Worm (Caenorhabditis elegans) whole organism, L3 larva: ENCODE results near the gene F26D10.13.

ENCODE experiments used
- aly-2 ChIP-seq: fragments of 150-350 bp; optimal IDR thresholded peaks from 2 replicates; lab custom pipeline; 2014; ENCODE audit warnings: missing biosample characterization, missing genetic modification characterization
- ceh-28 ChIP-seq: fragments of 150-350 bp; optimal IDR thresholded peaks from 2 replicates; lab custom pipeline; 2014; ENCODE audit warnings: missing biosample characterization, missing genetic modification reagents, missing genetic modification characterization
- egl-5 ChIP-seq: fragments of 150-350 bp; optimal IDR thresholded peaks from 2 replicates; lab custom pipeline; 2017; ENCODE audit warnings: missing biosample characterization, missing genetic modification reagents, missing genetic modification characterization, inconsistent platforms
- elt-2 ChIP-seq: sonication (generic microtip); optimal IDR thresholded peaks from 2 replicates; lab custom pipeline; 2016; ENCODE audit warnings: missing genetic modification reagents, mild to moderate bottlenecking, missing genetic modification characterization, missing compliant biosample characterization
- lin-39 ChIP-seq: fragments of 150-350 bp; optimal IDR thresholded peaks from 2 replicates; lab custom pipeline; 2018; ENCODE audit warnings: missing biosample characterization, missing genetic modification reagents, missing genetic modification characterization
- mdl-1 ChIP-seq: fragments of 150-350 bp; optimal IDR thresholded peaks from 2 replicates; lab custom pipeline; 2014; ENCODE audit warnings: missing biosample characterization, missing genetic modification characterization
- nhr-11 ChIP-seq: fragments of 150-350 bp; optimal IDR thresholded peaks from 2 replicates; lab custom pipeline; 2014; ENCODE audit warnings: missing biosample characterization, missing genetic modification characterization
- nhr-237 ChIP-seq: fragments of 150-350 bp; optimal IDR thresholded peaks from 2 replicates; lab custom pipeline; 2014; ENCODE audit warnings: missing biosample characterization, missing genetic modification characterization
- snpc-4 ChIP-seq: fragments of 150-350 bp; optimal IDR thresholded peaks from 2 replicates; lab custom pipeline; 2014; ENCODE audit warnings: missing biosample characterization, missing genetic modification characterization

DNA sequence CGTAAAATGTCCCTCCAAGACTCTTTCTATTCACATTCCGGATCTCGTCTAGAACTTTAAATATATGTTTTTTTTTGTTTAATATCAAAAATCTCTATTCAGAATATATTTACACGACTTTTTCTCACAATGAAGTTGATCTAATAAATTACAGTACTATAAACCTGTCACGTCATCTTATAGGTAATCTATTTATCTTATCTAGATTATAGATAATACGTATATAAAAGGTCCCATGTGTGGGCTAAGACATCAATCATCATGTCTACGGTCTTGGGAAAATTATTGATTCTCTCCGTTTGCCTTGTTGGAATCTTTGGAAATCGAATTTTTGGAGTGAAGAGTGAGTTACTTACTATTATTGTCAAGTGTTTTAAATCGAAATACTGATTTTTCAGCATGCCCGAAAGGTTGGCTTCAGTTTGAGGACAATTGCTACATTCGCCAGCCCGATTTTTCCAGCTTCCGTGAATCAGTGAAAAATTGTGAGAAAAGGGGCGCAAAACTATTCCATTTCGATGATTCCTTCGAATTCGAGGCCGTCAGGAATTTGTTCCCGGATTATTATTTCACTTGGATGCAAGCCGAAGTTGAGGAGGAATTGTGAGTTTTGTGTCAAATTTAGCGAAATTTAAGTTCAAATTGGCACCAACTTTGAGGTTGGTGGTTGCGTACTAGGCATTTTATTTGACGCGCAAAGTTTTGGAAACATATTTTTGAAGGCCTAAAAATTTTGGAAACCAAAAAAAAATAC lies 12.3 kb upstream of the F26D10.13 start, which contains the start of gene clec-196:
- TF ChIP-seq ceh-28 (tag; lab: Kevin White, UChicago), result no peak
- TF ChIP-seq nhr-11 (tag; lab: Kevin White, UChicago), result no peak
- no peak for TF ChIP-seq snpc-4 (tag; lab: Kevin White, UChicago)
- no peak for TF ChIP-seq elt-2 (tag; lab: Kevin White, UChicago)
- TF ChIP-seq nhr-237 (tag; lab: Kevin White, UChicago), result no peak
- TF ChIP-seq egl-5, result no peak
- no peak for TF ChIP-seq mdl-1 (tag; lab: Kevin White, UChicago)
- no peak for TF ChIP-seq aly-2 (tag; lab: Kevin White, UChicago)
- TF ChIP-seq lin-39 (tag; lab: Kevin White, UChicago), result no peak
